Worm (Caenorhabditis elegans) whole organism, L1 larva: Measurements from ENCODE around the gene srw-82.

Experiments used
- C04F5.9 ChIP-seq: sonication (generic microtip); optimal IDR thresholded peaks from 2 replicates; lab custom pipeline; 2016; ENCODE audit warnings: missing genetic modification characterization, missing compliant biosample characterization
- C16A3.4 ChIP-seq: fragments of 150-350 bp; optimal IDR thresholded peaks from 2 replicates; lab custom pipeline; 2014; ENCODE audit warnings: missing biosample characterization, missing genetic modification characterization
- alr-1 ChIP-seq: fragments of 200-800 bp; sonication (Bioruptor generic); optimal IDR thresholded peaks from 2 replicates; lab custom pipeline; 2018; ENCODE audit warnings: borderline replicate concordance, mild to moderate bottlenecking, missing genetic modification characterization, missing compliant biosample characterization
- aly-2 ChIP-seq: fragments of 150-350 bp; optimal IDR thresholded peaks from 2 replicates; lab custom pipeline; 2014; ENCODE audit warnings: missing biosample characterization, missing genetic modification characterization
- blmp-1 ChIP-seq: fragments of 150-350 bp; optimal IDR thresholded peaks from 2 replicates; lab custom pipeline; 2014; ENCODE audit warnings: missing biosample characterization, missing genetic modification characterization
- ceh-8 ChIP-seq: fragments of 200-800 bp; sonication (Bioruptor generic); optimal IDR thresholded peaks from 2 replicates; lab custom pipeline; 2018; ENCODE audit warnings: mild to moderate bottlenecking, missing genetic modification characterization, moderate library complexity, missing compliant biosample characterization
- ceh-90 ChIP-seq: sonication (generic microtip); optimal IDR thresholded peaks from 2 replicates; lab custom pipeline; 2016; ENCODE audit warnings: missing genetic modification characterization, missing compliant biosample characterization
- ces-1 ChIP-seq: fragments of 150-350 bp; optimal IDR thresholded peaks from 2 replicates; lab custom pipeline; 2014; ENCODE audit warnings: missing biosample characterization, missing genetic modification reagents, missing genetic modification characterization
- dsc-1 ChIP-seq: sonication (generic microtip); optimal IDR thresholded peaks from 2 replicates; lab custom pipeline; 2016; ENCODE audit warnings: mild to moderate bottlenecking, missing genetic modification characterization, missing compliant biosample characterization
- efl-3 ChIP-seq: fragments of 200-800 bp; sonication (Bioruptor generic); optimal IDR thresholded peaks from 2 replicates; lab custom pipeline; 2018; ENCODE audit warnings: mild to moderate bottlenecking, missing genetic modification characterization, missing compliant biosample characterization
- egl-13 ChIP-seq: sonication (generic microtip); optimal IDR thresholded peaks from 2 replicates; lab custom pipeline; 2016; ENCODE audit warnings: missing genotype, missing genetic modification reagents, missing genetic modification characterization, missing compliant biosample characterization
- ets-5 ChIP-seq: fragments of 200-800 bp; sonication (Bioruptor generic); IDR thresholded peaks from 2 replicates; pipeline ENCODE4 v1.3.6; 2022; ENCODE audit warnings: missing genetic modification characterization, missing compliant biosample characterization
- fkh-4 ChIP-seq: sonication (generic microtip); optimal IDR thresholded peaks from 2 replicates; lab custom pipeline; 2016; ENCODE audit warnings: missing compliant biosample characterization, missing genetic modification characterization, borderline replicate concordance
- fos-1 ChIP-seq: fragments of 150-350 bp; optimal IDR thresholded peaks from 2 replicates; lab custom pipeline; 2014; ENCODE audit warnings: missing biosample characterization, missing genetic modification characterization
- grh-1 ChIP-seq: fragments of 200-800 bp; sonication (Bioruptor generic); IDR thresholded peaks from 2 replicates; pipeline ENCODE4 v1.3.6; 2022; ENCODE audit warnings: missing genetic modification reagents, missing genetic modification characterization, missing compliant biosample characterization
- hlh-17 ChIP-seq: fragments of 200-800 bp; sonication (Bioruptor generic); optimal IDR thresholded peaks from 2 replicates; lab custom pipeline; 2018; ENCODE audit warnings: missing genetic modification characterization, mild to moderate bottlenecking, missing compliant biosample characterization, moderate library complexity, borderline replicate concordance
- isw-1 ChIP-seq: fragments of 200-800 bp; sonication (Bioruptor generic); IDR thresholded peaks from 2 replicates; pipeline ENCODE4 v1.3.6; 2022; ENCODE audit warnings: missing genetic modification characterization, missing compliant biosample characterization
- lin-13 ChIP-seq: fragments of 150-350 bp; optimal IDR thresholded peaks from 2 replicates; lab custom pipeline; 2014; ENCODE audit warnings: missing biosample characterization, missing genetic modification reagents, missing genetic modification characterization
- lin-39 ChIP-seq: fragments of 150-350 bp; optimal IDR thresholded peaks from 2 replicates; lab custom pipeline; 2014; ENCODE audit warnings: missing biosample characterization, missing genetic modification reagents, missing genetic modification characterization
- lir-3 ChIP-seq: sonication (generic microtip); optimal IDR thresholded peaks from 2 replicates; lab custom pipeline; 2016; ENCODE audit warnings: mild to moderate bottlenecking, missing genetic modification characterization, moderate library complexity, missing compliant biosample characterization; ENCODE audit not compliant: poor library complexity
- mdl-1 ChIP-seq, 2 experiments: fragments of 150-350 bp; optimal IDR thresholded peaks; 2 replicates each; lab custom pipeline; 2014 to 2017; ENCODE audit warnings: missing biosample characterization in 2 of 2, missing genetic modification characterization in 2 of 2, inconsistent platforms in 1 of 2
- mef-2 ChIP-seq: fragments of 150-350 bp; optimal IDR thresholded peaks from 2 replicates; lab custom pipeline; 2014; ENCODE audit warnings: missing biosample characterization, missing genetic modification characterization
- nhr-19 ChIP-seq: fragments of 200-800 bp; sonication (Bioruptor generic); conservative IDR thresholded peaks from 2 replicates; pipeline ENCODE4 v1.3.6; 2022; ENCODE audit warnings: missing genetic modification characterization, missing compliant biosample characterization
- nhr-76 ChIP-seq: sonication (generic microtip); optimal IDR thresholded peaks from 2 replicates; lab custom pipeline; 2017; ENCODE audit warnings: missing biosample characterization, missing genetic modification characterization
- pax-3 ChIP-seq: fragments of 200-800 bp; sonication (Bioruptor generic); optimal IDR thresholded peaks from 2 replicates; lab custom pipeline; 2018; ENCODE audit warnings: mild to moderate bottlenecking, missing genetic modification characterization, moderate library complexity, missing compliant biosample characterization
- snpc-4 ChIP-seq: fragments of 150-350 bp; optimal IDR thresholded peaks from 2 replicates; lab custom pipeline; 2014; ENCODE audit warnings: missing biosample characterization, missing genetic modification characterization
- snu-23 ChIP-seq: sonication (generic microtip); optimal IDR thresholded peaks from 2 replicates; lab custom pipeline; 2016; ENCODE audit warnings: missing genetic modification characterization, missing compliant biosample characterization
- tbx-2 ChIP-seq: sonication (generic microtip); optimal IDR thresholded peaks from 2 replicates; lab custom pipeline; 2016; ENCODE audit warnings: missing genetic modification characterization, missing compliant biosample characterization
- tlp-1 ChIP-seq: fragments of 150-350 bp; optimal IDR thresholded peaks from 2 replicates; lab custom pipeline; 2014; ENCODE audit warnings: missing biosample characterization, missing genetic modification characterization
- unc-130 ChIP-seq: fragments of 150-350 bp; optimal IDR thresholded peaks from 2 replicates; lab custom pipeline; 2017; ENCODE audit warnings: missing biosample characterization, missing genetic modification characterization, inconsistent platforms
- vab-15 ChIP-seq: sonication (generic microtip); optimal IDR thresholded peaks from 2 replicates; lab custom pipeline; 2017; ENCODE audit warnings: missing genotype, mild to moderate bottlenecking, missing genetic modification characterization, missing compliant biosample characterization
- zag-1 ChIP-seq: fragments of 150-350 bp; optimal IDR thresholded peaks from 2 replicates; lab custom pipeline; 2014; ENCODE audit warnings: missing biosample characterization, missing genetic modification characterization
- zip-4 ChIP-seq: fragments of 200-800 bp; sonication (Bioruptor generic); optimal IDR thresholded peaks from 2 replicates; lab custom pipeline; 2018; ENCODE audit warnings: mild to moderate bottlenecking, missing genetic modification characterization, moderate library complexity, missing compliant biosample characterization

Gene srw-82

DNA sequence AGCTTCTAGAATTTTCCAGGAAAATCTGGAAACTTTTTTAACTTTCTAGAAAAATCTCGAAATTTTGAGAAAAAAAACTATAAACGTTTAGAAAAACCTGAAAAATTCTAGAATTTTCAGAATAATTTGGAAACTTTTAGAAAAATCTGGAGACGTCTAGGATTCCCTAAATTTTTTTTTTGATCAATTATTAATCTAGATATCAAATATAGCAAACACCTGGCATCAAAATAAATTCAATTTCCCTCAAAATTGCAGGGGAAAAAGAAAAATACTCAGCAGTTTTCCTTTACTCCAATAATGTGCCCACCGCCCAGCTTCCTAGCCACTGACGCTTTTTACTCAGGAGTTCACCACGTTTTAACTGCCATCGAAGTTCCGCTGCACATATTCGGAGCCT, 42.7 kb downstream of the srw-82 start, which contains the start of gene srh-181:
Gene srh-181 (plus strand): TSS at position 301 of the 400 bp plus-strand sequence.
- TF ChIP-seq lin-13 (GFP tag; lab: Kevin White, UChicago) (no peak), nhr-76 (no peak), ceh-90 (tag; lab: Kevin White, UChicago) (no peak), mef-2 (tag; lab: Kevin White, UChicago) (no peak), ceh-8 (GFP tag; lab: Kevin White, UChicago) (no peak)

DNA sequence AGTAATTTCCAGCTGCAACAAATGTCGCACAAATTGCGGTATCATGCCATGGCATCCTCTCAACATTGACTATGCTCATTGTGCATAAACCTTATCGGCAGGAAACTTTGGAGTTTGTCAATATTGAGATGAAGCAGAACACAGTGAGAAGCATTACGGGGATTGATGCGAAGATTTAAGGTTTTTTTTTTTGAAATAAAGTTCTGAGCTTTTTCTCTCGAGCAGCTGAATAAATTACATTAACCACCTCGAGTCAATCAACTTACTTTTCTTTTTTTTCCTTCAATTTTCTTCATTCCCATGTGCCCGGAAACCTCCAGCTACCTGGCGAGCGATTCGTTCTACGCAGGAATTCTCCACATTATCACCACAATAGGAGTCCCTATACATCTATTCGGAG, 44.5 kb downstream of the srw-82 start, which contains the start of gene srh-179:
Gene srh-179 (plus strand): TSS at position 301 of the 400 bp plus-strand sequence.
- TF ChIP-seq zip-4 (no peak), snpc-4 (tag; lab: Kevin White, UChicago) (no peak), C04F5.9 (no peak), pax-3 (no peak), fkh-4 (tag; lab: Kevin White, UChicago) (no peak), tlp-1 (tag; lab: Kevin White, UChicago) (no peak), C16A3.4 (tag; lab: Kevin White, UChicago) (no peak), snu-23 (GFP tag; lab: Kevin White, UChicago) (no peak), ces-1 (GFP tag; lab: Kevin White, UChicago) (no peak), fos-1 (no peak), zag-1 (tag; lab: Kevin White, UChicago) (no peak), egl-13 (tag; lab: Kevin White, UChicago) (no peak), hlh-17 (GFP tag; lab: Kevin White, UChicago) (no peak), unc-130 (tag; lab: Kevin White, UChicago) (no peak), vab-15 (no peak), nhr-19 (GFP tag; lab: Robert Waterston, UW) (no peak)

DNA sequence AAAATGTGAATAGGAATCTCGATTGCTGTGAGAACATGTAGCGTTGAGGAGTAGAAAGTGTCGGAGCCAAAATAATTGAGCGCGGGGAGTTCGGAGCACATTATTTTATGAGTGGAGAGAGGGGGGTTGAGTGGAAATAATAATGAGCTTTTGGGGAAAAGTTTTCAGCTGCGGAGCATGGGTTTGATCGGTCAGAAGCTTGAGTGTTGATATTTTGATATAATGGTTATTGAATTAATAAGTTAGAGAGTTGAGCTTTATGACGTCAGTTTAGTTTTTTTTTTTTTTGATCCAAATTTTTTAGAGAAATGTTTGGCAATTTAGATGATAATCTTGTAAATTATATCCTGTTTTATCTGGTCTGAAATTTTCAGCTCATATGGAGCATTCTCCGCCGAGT, 48.7 kb downstream of the srw-82 start, which contains the start of gene srh-178:
Gene srh-178 (minus strand): TSS at position 101 of the 400 bp plus-strand sequence.
- TF ChIP-seq nhr-19 (GFP tag; lab: Robert Waterston, UW) (no peak), isw-1 (GFP tag; lab: Robert Waterston, UW) (no peak), alr-1 (tag; lab: Kevin White, UChicago) (no peak), ceh-90 (tag; lab: Kevin White, UChicago) (no peak), mdl-1 (tag; optimal IDR thresholded peaks at IDR 0.05; lab: Kevin White, UChicago) (no peak), aly-2 (tag; lab: Kevin White, UChicago) (no peak), dsc-1 (no peak), lin-39 (tag; lab: Kevin White, UChicago) (no peak), efl-3 (no peak), blmp-1 (tag; lab: Kevin White, UChicago) (no peak), grh-1 (GFP tag; lab: Robert Waterston, UW) (no peak), lir-3 (tag; lab: Kevin White, UChicago) (no peak), tbx-2 (tag; lab: Kevin White, UChicago) (no peak), ets-5 (GFP tag; lab: Robert Waterston, UW) (no peak)
- TF ChIP-seq, all 84 proteins: peak for 0
